Fruit fly (Drosophila melanogaster) whole organism, embryonic: ENCODE results near the gene Shal.

Source experiments
- Awh ChIP-seq: fragments of 200-800 bp; sonication (Bioruptor generic); IDR thresholded peaks from 2 replicates; pipeline ENCODE4, ENCODE4 v1.3.6; 2022; ENCODE audit warnings: missing biosample characterization, missing genetic modification characterization
- BtbVII ChIP-seq: fragments of 200-800 bp; sonication (Bioruptor generic); optimal IDR thresholded peaks from 3 replicates; lab custom pipeline; 2017; ENCODE audit warnings: missing biosample characterization, mild to moderate bottlenecking, missing genetic modification characterization
- CG10431 ChIP-seq: fragments of 200-800 bp; sonication (Bioruptor generic); optimal IDR thresholded peaks from 3 replicates; lab custom pipeline; 2018; ENCODE audit warnings: missing biosample characterization, mild to moderate bottlenecking, missing genetic modification characterization
- CG11398 ChIP-seq: fragments of 200-800 bp; sonication (Bioruptor generic); optimal IDR thresholded peaks from 2 replicates; lab custom pipeline; 2016; ENCODE audit warnings: missing biosample characterization, missing genetic modification characterization
- CG12659 ChIP-seq: fragments of 200-800 bp; sonication (Bioruptor generic); optimal IDR thresholded peaks from 3 replicates; lab custom pipeline; 2017; ENCODE audit warnings: mild to moderate bottlenecking, missing biosample characterization, missing genetic modification reagents, missing genetic modification characterization
- CG13123 ChIP-seq: fragments of 200-800 bp; sonication (Bioruptor generic); optimal IDR thresholded peaks from 2 replicates; lab custom pipeline; 2016; ENCODE audit warnings: missing biosample characterization, missing genetic modification characterization
- CG14441 ChIP-seq: fragments of 200-800 bp; sonication (Bioruptor generic); IDR thresholded peaks from 2 replicates; pipeline ENCODE4 v1.3.6; 2022; ENCODE audit warnings: missing biosample characterization, missing genetic modification characterization
- CG14860 ChIP-seq: fragments of 200-800 bp; sonication (Bioruptor generic); IDR thresholded peaks from 3 replicates; pipeline ENCODE4 v1.3.6; 2022; ENCODE audit warnings: missing biosample characterization, missing genetic modification characterization; ENCODE audit not compliant: partially characterized antibody
- CG17612 ChIP-seq: fragments of 200-800 bp; sonication (Bioruptor generic); IDR thresholded peaks from 2 replicates; pipeline ENCODE4 v1.3.6; 2022; ENCODE audit warnings: missing biosample characterization, missing genetic modification characterization
- CG18764 ChIP-seq: fragments of 200-800 bp; sonication (Bioruptor generic); optimal IDR thresholded peaks from 3 replicates; lab custom pipeline; 2016; ENCODE audit warnings: missing biosample characterization, missing genetic modification characterization
- CG32767 ChIP-seq: fragments of 200-800 bp; sonication (Bioruptor generic); IDR thresholded peaks from 2 replicates; pipeline ENCODE4 v1.3.6; 2022; ENCODE audit warnings: missing biosample characterization, missing genetic modification characterization
- CG3281 ChIP-seq: fragments of 200-800 bp; sonication (Bioruptor generic); optimal IDR thresholded peaks from 3 replicates; lab custom pipeline; 2017; ENCODE audit warnings: missing biosample characterization, mild to moderate bottlenecking, missing genetic modification characterization
- CG3838 ChIP-seq: fragments of 200-800 bp; sonication (Bioruptor generic); optimal IDR thresholded peaks from 3 replicates; lab custom pipeline; 2016; ENCODE audit warnings: missing biosample characterization, missing genetic modification characterization
- CG7271 ChIP-seq: fragments of 200-800 bp; sonication (Bioruptor generic); optimal IDR thresholded peaks from 2 replicates; lab custom pipeline; 2018; ENCODE audit warnings: missing biosample characterization, mild to moderate bottlenecking, missing genetic modification characterization, moderate library complexity
- CG7372 ChIP-seq: fragments of 200-800 bp; sonication (Bioruptor generic); IDR thresholded peaks from 2 replicates; pipeline ENCODE4 v1.3.6; 2022; ENCODE audit warnings: missing biosample characterization, missing genetic modification characterization
- CG9609 ChIP-seq: fragments of 200-800 bp; sonication (Bioruptor generic); optimal IDR thresholded peaks from 3 replicates; lab custom pipeline; 2016; ENCODE audit warnings: missing biosample characterization, missing genetic modification characterization
- D ChIP-seq, 2 experiments: fragments of 200-800 bp in 1 of 2; fragments of >200 bp in 1 of 2; sonication (Bioruptor generic) in 1 of 2; optimal IDR thresholded peaks; 2 replicates in 1 of 2; 3 replicates in 1 of 2; lab custom pipeline; 2017; ENCODE audit warnings: mild to moderate bottlenecking in 1 of 2, missing biosample characterization in 1 of 2, missing genetic modification characterization in 1 of 2, missing genetic modification reagents in 1 of 2
- H2.0 ChIP-seq: fragments of 200-800 bp; sonication (Bioruptor generic); IDR thresholded peaks from 2 replicates; pipeline ENCODE4 v1.3.6; 2022; ENCODE audit warnings: missing biosample characterization, missing genetic modification characterization
- Kr ChIP-seq: fragments of 200-800 bp; sonication (Bioruptor generic); optimal IDR thresholded peaks from 2 replicates; lab custom pipeline; 2017; ENCODE audit warnings: missing biosample characterization, mild to moderate bottlenecking, missing genetic modification characterization
- Myb ChIP-seq: fragments of 200-800 bp; sonication (Bioruptor generic); optimal IDR thresholded peaks from 2 replicates; lab custom pipeline; 2016; ENCODE audit warnings: missing biosample characterization, missing genetic modification characterization
- Sox102F ChIP-seq: fragments of 200-800 bp; sonication (Bioruptor generic); optimal IDR thresholded peaks from 2 replicates; lab custom pipeline; 2018; ENCODE audit warnings: missing biosample characterization, mild to moderate bottlenecking, missing genetic modification characterization, moderate library complexity
- Usf ChIP-seq: fragments of 200-800 bp; sonication (Bioruptor generic); optimal IDR thresholded peaks from 2 replicates; lab custom pipeline; 2017; ENCODE audit warnings: missing genotype, missing biosample characterization, missing genetic modification characterization
- ap ChIP-seq: fragments of 200-800 bp; sonication (Bioruptor generic); IDR thresholded peaks from 2 replicates; pipeline ENCODE4 v1.3.6; 2022; ENCODE audit warnings: missing biosample characterization, missing genetic modification characterization
- az2 ChIP-seq: fragments of 200-800 bp; sonication (Bioruptor generic); optimal IDR thresholded peaks from 3 replicates; lab custom pipeline; 2016; ENCODE audit warnings: missing biosample characterization, missing genetic modification characterization
- bcd ChIP-seq: fragments of 200-800 bp; sonication (Bioruptor generic); optimal IDR thresholded peaks from 2 replicates; lab custom pipeline; 2017; ENCODE audit warnings: missing biosample characterization, mild to moderate bottlenecking, missing genetic modification characterization
- br ChIP-seq: fragments of >200 bp; optimal IDR thresholded peaks from 2 replicates; lab custom pipeline; 2017
- bsh ChIP-seq, 2 experiments: fragments of 200-800 bp; sonication (Bioruptor generic); optimal IDR thresholded peaks; 2 replicates each; lab custom pipeline; 2017 to 2018; ENCODE audit warnings: mild to moderate bottlenecking in 2 of 2, missing biosample characterization in 2 of 2, missing genetic modification characterization in 2 of 2, moderate library complexity in 1 of 2
- crp ChIP-seq, 2 experiments: fragments of 200-800 bp; sonication (Bioruptor generic); optimal IDR thresholded peaks; 2 replicates in 1 of 2; 3 replicates in 1 of 2; lab custom pipeline; 2017; ENCODE audit warnings: missing biosample characterization in 2 of 2, missing genetic modification characterization in 2 of 2, mild to moderate bottlenecking in 1 of 2, moderate library complexity in 1 of 2
- dmrt99B ChIP-seq: fragments of 200-800 bp; sonication (Bioruptor generic); optimal IDR thresholded peaks from 2 replicates; lab custom pipeline; 2018; ENCODE audit warnings: missing biosample characterization, mild to moderate bottlenecking, missing genetic modification characterization, moderate library complexity
- fd102C ChIP-seq: fragments of 200-800 bp; sonication (Bioruptor generic); optimal IDR thresholded peaks from 2 replicates; lab custom pipeline; 2018; ENCODE audit warnings: missing biosample characterization, mild to moderate bottlenecking, missing genetic modification characterization, moderate library complexity
- her ChIP-seq: fragments of 200-800 bp; sonication (Bioruptor generic); optimal IDR thresholded peaks from 2 replicates; lab custom pipeline; 2016; ENCODE audit warnings: missing biosample characterization, missing genetic modification characterization
- hkb ChIP-seq, 2 experiments: fragments of 200-800 bp in 1 of 2; fragments of >200 bp in 1 of 2; sonication (Bioruptor generic) in 1 of 2; IDR thresholded peaks in 1 of 2; optimal IDR thresholded peaks in 1 of 2; 2 replicates each; pipeline versions ENCODE4 v1.3.6 to Lab custom; 2017 to 2022; ENCODE audit warnings: missing biosample characterization in 1 of 2, missing genetic modification characterization in 1 of 2
- lmd ChIP-seq: fragments of 200-800 bp; sonication (Bioruptor generic); IDR thresholded peaks from 2 replicates; pipeline ENCODE4 v1.3.6; 2022; ENCODE audit warnings: missing biosample characterization, missing genetic modification characterization
- luna ChIP-seq: fragments of 200-800 bp; sonication (Bioruptor generic); optimal IDR thresholded peaks from 2 replicates; lab custom pipeline; 2016; ENCODE audit warnings: missing biosample characterization, missing genetic modification characterization
- oc ChIP-seq: fragments of 200-800 bp; sonication (Bioruptor generic); optimal IDR thresholded peaks from 2 replicates; lab custom pipeline; 2018; ENCODE audit warnings: missing biosample characterization, mild to moderate bottlenecking, missing genetic modification characterization, moderate library complexity
- phol ChIP-seq: fragments of 200-800 bp; sonication (Bioruptor generic); optimal IDR thresholded peaks from 3 replicates; lab custom pipeline; 2018; ENCODE audit warnings: missing biosample characterization, mild to moderate bottlenecking, missing genetic modification characterization, moderate library complexity
- pita ChIP-seq: fragments of 200-800 bp; sonication (Bioruptor generic); optimal IDR thresholded peaks from 2 replicates; lab custom pipeline; 2017; ENCODE audit warnings: missing biosample characterization, mild to moderate bottlenecking, missing genetic modification characterization
- pzg ChIP-seq: fragments of 200-800 bp; sonication (Bioruptor generic); optimal IDR thresholded peaks from 3 replicates; lab custom pipeline; 2018; ENCODE audit warnings: missing biosample characterization, mild to moderate bottlenecking, missing genetic modification characterization, moderate library complexity
- row ChIP-seq: fragments of 200-800 bp; sonication (Bioruptor generic); IDR thresholded peaks from 3 replicates; pipeline ENCODE4 v1.3.6; 2022; ENCODE audit warnings: missing biosample characterization, missing genetic modification characterization
- salm ChIP-seq: fragments of 200-800 bp; sonication (Bioruptor generic); optimal IDR thresholded peaks from 2 replicates; lab custom pipeline; 2018; ENCODE audit warnings: missing biosample characterization, mild to moderate bottlenecking, missing genetic modification characterization
- schlank ChIP-seq: fragments of 200-800 bp; sonication (Bioruptor generic); optimal IDR thresholded peaks from 2 replicates; lab custom pipeline; 2018; ENCODE audit warnings: missing biosample characterization, mild to moderate bottlenecking, missing genetic modification characterization
- so ChIP-seq: fragments of 200-800 bp; sonication (Bioruptor generic); IDR thresholded peaks from 3 replicates; pipeline ENCODE4 v1.3.6; 2022; ENCODE audit warnings: missing biosample characterization, missing genetic modification characterization
- sr ChIP-seq: fragments of 200-800 bp; sonication (Bioruptor generic); IDR thresholded peaks from 3 replicates; pipeline ENCODE4 v1.3.6; 2022; ENCODE audit warnings: missing biosample characterization, missing genetic modification characterization
- ssp ChIP-seq: fragments of 200-800 bp; sonication (Bioruptor generic); IDR thresholded peaks from 2 replicates; pipeline ENCODE4 v1.3.6; 2022; ENCODE audit warnings: missing biosample characterization, missing genetic modification characterization
- tio ChIP-seq: fragments of 200-800 bp; sonication (Bioruptor generic); optimal IDR thresholded peaks from 2 replicates; lab custom pipeline; 2017; ENCODE audit warnings: missing biosample characterization, missing genetic modification characterization, inconsistent platforms
- trem ChIP-seq: fragments of 200-800 bp; optimal IDR thresholded peaks from 3 replicates; lab custom pipeline; 2019; ENCODE audit warnings: missing biosample characterization, mild to moderate bottlenecking, missing genetic modification characterization, moderate library complexity
- tup ChIP-seq: fragments of 200-800 bp; sonication (Bioruptor generic); optimal IDR thresholded peaks from 2 replicates; lab custom pipeline; 2016; ENCODE audit warnings: missing biosample characterization, mild to moderate bottlenecking, missing genetic modification characterization, moderate library complexity
- zen2 ChIP-seq: fragments of 200-800 bp; sonication (Bioruptor generic); IDR thresholded peaks from 3 replicates; pipeline ENCODE4 v1.3.6; 2022; ENCODE audit warnings: missing biosample characterization, missing genetic modification characterization; ENCODE audit not compliant: partially characterized antibody
- zf30C ChIP-seq: fragments of 200-800 bp; sonication (Bioruptor generic); optimal IDR thresholded peaks from 3 replicates; lab custom pipeline; 2018; ENCODE audit warnings: missing biosample characterization, mild to moderate bottlenecking, missing genetic modification characterization

Shal gene

DNA sequence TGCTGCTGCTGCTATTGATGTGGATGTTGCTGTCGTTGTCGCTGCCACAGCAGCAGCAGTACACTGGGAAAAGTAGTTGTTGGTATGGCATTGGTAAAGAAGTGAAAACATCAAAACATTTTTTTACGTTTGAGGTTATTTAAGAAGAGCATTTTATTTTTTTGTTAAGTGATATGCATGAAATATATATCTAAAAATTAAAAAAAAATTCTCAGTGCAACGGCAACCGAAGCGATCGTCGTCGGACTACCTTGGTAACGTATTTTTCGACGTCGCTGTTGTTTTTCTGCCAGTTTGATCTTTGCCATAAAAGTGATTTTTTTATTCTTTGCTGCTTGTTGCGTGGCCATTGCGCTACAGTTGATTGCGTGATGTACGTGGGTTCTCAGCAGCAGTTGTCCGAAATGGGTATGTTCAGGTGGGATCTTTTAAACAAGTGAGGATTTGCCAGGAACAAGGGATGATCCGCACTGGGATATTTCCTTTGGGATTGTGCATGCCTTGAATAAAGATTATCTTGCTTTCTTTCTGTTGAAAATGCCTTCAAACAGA lies 23.6 kb downstream of the Shal start (continued):
- peak; percentile 92 for TF ChIP-seq CG10431
- TF ChIP-seq fd102C = peak; percentile 99
- TF ChIP-seq salm = peak; percentile 93
- TF ChIP-seq Myb (GFP tag; lab: Kevin White, UChicago) = peak; percentile 77
- peak; percentile 87 for TF ChIP-seq tup (GFP tag; lab: Kevin White, UChicago)
- TF ChIP-seq CG9609 (GFP tag; lab: Kevin White, UChicago) = peak; percentile 87
- no peak for TF ChIP-seq zen2 (GFP tag; lab: Robert Waterston, UW)
- TF ChIP-seq Usf (GFP tag; lab: Kevin White, UChicago) = peak; percentile 92
- TF ChIP-seq zf30C (GFP tag; lab: Kevin White, UChicago) = peak; percentile 98
- TF ChIP-seq az2 (GFP tag; lab: Kevin White, UChicago) = peak; percentile 96
- TF ChIP-seq so = peak; percentile 97
- peak; percentile 94 for TF ChIP-seq Awh (GFP tag; lab: Robert Waterston, UW)
- TF ChIP-seq CG14441 = peak; percentile 92
- TF ChIP-seq CG7271 (tag; lab: Kevin White, UChicago) = peak; percentile 99
- peak; percentile 94 for TF ChIP-seq lmd (GFP tag; lab: Robert Waterston, UW)
- TF ChIP-seq pzg (GFP tag; lab: Kevin White, UChicago) = no peak
- TF ChIP-seq CG18764 = peak; percentile 92
- TF ChIP-seq oc (tag; lab: Kevin White, UChicago) = peak; percentile 96
- TF ChIP-seq ssp (GFP tag; lab: Robert Waterston, UW) = peak; percentile 87
- TF ChIP-seq CG13123 = peak; percentile 91
- no peak for TF ChIP-seq D (optimal IDR thresholded peaks at IDR 0.05; lab: Kevin White, UChicago)
- TF ChIP-seq D (GFP tag; optimal IDR thresholded peaks at IDR 0.05; lab: Kevin White, UChicago) = peak; percentile 93
- peak; percentile 95 for TF ChIP-seq H2.0 (GFP tag; lab: Robert Waterston, UW)
- peak; percentile 88 for TF ChIP-seq schlank
- peak; percentile 94 for TF ChIP-seq bcd (GFP tag; lab: Kevin White, UChicago)
- peak; percentile 90 for TF ChIP-seq CG7372 (GFP tag; lab: Robert Waterston, UW)
- peak; percentile 96 for TF ChIP-seq row (GFP tag; lab: Robert Waterston, UW)
- peak; percentile 93 for TF ChIP-seq CG3281 (GFP tag; lab: Kevin White, UChicago)
- TF ChIP-seq trem (tag; lab: Kevin White, UChicago) = peak; percentile 94
- peak; percentile 92 for TF ChIP-seq tio (GFP tag; lab: Kevin White, UChicago)
- TF ChIP-seq Kr (GFP tag; lab: Kevin White, UChicago) = peak; percentile 81
- TF ChIP-seq sr (GFP tag; lab: Robert Waterston, UW) = peak; percentile 71; the same call in 2 of the 3 replicates
- TF ChIP-seq luna (GFP tag; lab: Kevin White, UChicago) = peak; percentile 75
- TF ChIP-seq bsh (GFP tag; optimal IDR thresholded peaks at IDR 0.05; lab: Kevin White, UChicago) = peak; percentile 95 to 98
- TF ChIP-seq her (GFP tag; lab: Kevin White, UChicago) = peak; percentile 81
- TF ChIP-seq phol (tag; lab: Kevin White, UChicago) = peak; percentile 95
- peak; percentile 91 for TF ChIP-seq ap (GFP tag; lab: Robert Waterston, UW)
- no peak for TF ChIP-seq br
- TF ChIP-seq Sox102F (GFP tag; lab: Kevin White, UChicago) = peak; percentile 96
- TF ChIP-seq hkb (optimal IDR thresholded peaks at IDR 0.05; lab: Kevin White, UChicago) = no peak
- TF ChIP-seq hkb (GFP tag; IDR thresholded peaks at IDR 0.05; lab: Robert Waterston, UW) = peak; percentile 97
- peak; percentile 84 for TF ChIP-seq CG11398 (GFP tag; lab: Kevin White, UChicago)
- peak in 1 of 2 experiments; percentile 55 for TF ChIP-seq crp (GFP tag; optimal IDR thresholded peaks at IDR 0.05; lab: Kevin White, UChicago)
- TF ChIP-seq CG14860 (GFP tag; lab: Robert Waterston, UW) = no peak
- TF ChIP-seq dmrt99B (tag; lab: Kevin White, UChicago) = peak; percentile 96
- TF ChIP-seq CG32767 = peak; percentile 91
- no peak for TF ChIP-seq pita (GFP tag; lab: Kevin White, UChicago)
- TF ChIP-seq CG17612 = peak; percentile 79
- TF ChIP-seq BtbVII (GFP tag; lab: Kevin White, UChicago) = peak; percentile 90
- TF ChIP-seq CG3838 (GFP tag; lab: Kevin White, UChicago) = peak; percentile 91
- TF ChIP-seq CG12659 (GFP tag; lab: Kevin White, UChicago) = peak; percentile 96
